Fruit fly (Drosophila melanogaster) Kc167 (cell line): ENCODE results near the gene CG46311.

ENCODE experiments used
- h ChIP-seq: fragments of >200 bp; optimal IDR thresholded peaks from 3 replicates; lab custom pipeline; 2018; ENCODE audit warnings: missing external identifiers
- insv ChIP-seq: fragments of >200 bp; optimal IDR thresholded peaks from 3 replicates; lab custom pipeline; 2018; ENCODE audit warnings: missing external identifiers

- TF ChIP-seq h (lab: Kevin White, UChicago) (no peak), insv (lab: Kevin White, UChicago) (no peak)
Observed at dm6 chrX:13530199-13530788, 33.3 kb upstream of the CG46311 start, which contains the start of gene CG44428.
